Worm (Caenorhabditis elegans) whole organism, mixed stage, embryonic: ENCODE measurements around the gene dpy-13.

Experiments used
- M03D4.4 ChIP-seq: sonication (generic microtip); optimal IDR thresholded peaks from 2 replicates; lab custom pipeline; 2017; ENCODE audit warnings: mild to moderate bottlenecking, missing genetic modification characterization, missing compliant biosample characterization
- ceh-39 ChIP-seq: fragments of 150-350 bp; optimal IDR thresholded peaks from 2 replicates; lab custom pipeline; 2014; ENCODE audit warnings: missing biosample characterization, missing genetic modification characterization
- ceh-43 ChIP-seq: fragments of 200-800 bp; sonication (Bioruptor generic); optimal IDR thresholded peaks from 2 replicates; lab custom pipeline; 2018; ENCODE audit warnings: mild to moderate bottlenecking, missing genetic modification characterization, moderate library complexity, missing compliant biosample characterization
- ceh-83 ChIP-seq: fragments of 200-800 bp; sonication (Bioruptor generic); optimal IDR thresholded peaks from 2 replicates; lab custom pipeline; 2018; ENCODE audit warnings: mild to moderate bottlenecking, missing genetic modification characterization, missing compliant biosample characterization
- ces-1 ChIP-seq: fragments of 150-350 bp; optimal IDR thresholded peaks from 2 replicates; lab custom pipeline; 2014; ENCODE audit warnings: missing biosample characterization, missing genetic modification reagents, missing genetic modification characterization
- drap-1 ChIP-seq: fragments of 200-800 bp; sonication (Bioruptor generic); optimal IDR thresholded peaks from 3 replicates; lab custom pipeline; 2018; ENCODE audit warnings: mild to moderate bottlenecking, missing genetic modification characterization, missing compliant biosample characterization
- elt-1 ChIP-seq: sonication (generic microtip); optimal IDR thresholded peaks from 2 replicates; lab custom pipeline; 2017; ENCODE audit warnings: missing genetic modification characterization, mild to moderate bottlenecking, missing compliant biosample characterization, antibody characterized with exemption, moderate library complexity, borderline replicate concordance; ENCODE audit not compliant: insufficient read depth
- flh-1 ChIP-seq: fragments of 200-800 bp; sonication (Bioruptor generic); optimal IDR thresholded peaks from 2 replicates; lab custom pipeline; 2018; ENCODE audit warnings: mild to moderate bottlenecking, missing genetic modification characterization, moderate library complexity, missing compliant biosample characterization
- ham-2 ChIP-seq: fragments of 200-800 bp; sonication (Bioruptor generic); optimal IDR thresholded peaks from 2 replicates; lab custom pipeline; 2018; ENCODE audit warnings: mild to moderate bottlenecking, missing genetic modification characterization, missing compliant biosample characterization
- hlh-1 ChIP-seq: fragments of 150-350 bp; optimal IDR thresholded peaks from 2 replicates; lab custom pipeline; 2014; ENCODE audit warnings: missing biosample characterization, missing genetic modification reagents, missing genetic modification characterization
- lin-13 ChIP-seq: fragments of 150-350 bp; optimal IDR thresholded peaks from 2 replicates; lab custom pipeline; 2014; ENCODE audit warnings: missing biosample characterization, missing genetic modification characterization
- lsy-2 ChIP-seq: fragments of 150-350 bp; optimal IDR thresholded peaks from 2 replicates; lab custom pipeline; 2014; ENCODE audit warnings: missing biosample characterization, missing genetic modification characterization
- mab-5 ChIP-seq: fragments of 150-350 bp; optimal IDR thresholded peaks from 2 replicates; lab custom pipeline; 2014; ENCODE audit warnings: missing biosample characterization, missing genetic modification characterization
- mls-2 ChIP-seq: sonication (generic microtip); optimal IDR thresholded peaks from 2 replicates; lab custom pipeline; 2016; ENCODE audit warnings: mild to moderate bottlenecking, missing genetic modification characterization, moderate library complexity, missing compliant biosample characterization
- nhr-12 ChIP-seq: fragments of 150-350 bp; optimal IDR thresholded peaks from 2 replicates; lab custom pipeline; 2014; ENCODE audit warnings: missing biosample characterization, missing genetic modification characterization
- nhr-2 ChIP-seq: fragments of 150-350 bp; optimal IDR thresholded peaks from 2 replicates; lab custom pipeline; 2014; ENCODE audit warnings: missing biosample characterization, missing genetic modification characterization
- nhr-237 ChIP-seq: fragments of 150-350 bp; optimal IDR thresholded peaks from 2 replicates; lab custom pipeline; 2014; ENCODE audit warnings: missing biosample characterization, missing genetic modification characterization
- nhr-28 ChIP-seq: fragments of 150-350 bp; optimal IDR thresholded peaks from 2 replicates; lab custom pipeline; 2014; ENCODE audit warnings: missing biosample characterization, missing genetic modification characterization
- pha-4 ChIP-seq: fragments of 150-350 bp; optimal IDR thresholded peaks from 2 replicates; lab custom pipeline; 2018; ENCODE audit warnings: missing biosample characterization, missing genetic modification reagents, missing genetic modification characterization
- sem-2 ChIP-seq: fragments of 200-800 bp; sonication (Bioruptor generic); optimal IDR thresholded peaks from 2 replicates; lab custom pipeline; 2018; ENCODE audit warnings: mild to moderate bottlenecking, missing genetic modification characterization, missing compliant biosample characterization
- snpc-4 ChIP-seq: fragments of 150-350 bp; optimal IDR thresholded peaks from 2 replicates; lab custom pipeline; 2014; ENCODE audit warnings: missing biosample characterization, missing genetic modification characterization
- sptf-1 ChIP-seq: sonication (generic microtip); optimal IDR thresholded peaks from 2 replicates; lab custom pipeline; 2017; ENCODE audit warnings: mild to moderate bottlenecking, missing genetic modification characterization, moderate library complexity, missing compliant biosample characterization
- tbx-8 ChIP-seq: fragments of 200-800 bp; sonication (Bioruptor generic); optimal IDR thresholded peaks from 2 replicates; lab custom pipeline; 2018; ENCODE audit warnings: mild to moderate bottlenecking, missing genetic modification characterization, moderate library complexity, missing compliant biosample characterization
- unc-120 ChIP-seq: sonication (generic microtip); optimal IDR thresholded peaks from 2 replicates; lab custom pipeline; 2017; ENCODE audit warnings: missing genetic modification characterization, missing compliant biosample characterization; ENCODE audit not compliant: poor library complexity, severe bottlenecking
- unc-39 ChIP-seq: fragments of 150-350 bp; optimal IDR thresholded peaks from 2 replicates; lab custom pipeline; 2014; ENCODE audit warnings: missing biosample characterization, missing genetic modification characterization
- unc-62 ChIP-seq: fragments of 150-350 bp; optimal IDR thresholded peaks from 2 replicates; lab custom pipeline; 2014; ENCODE audit warnings: missing biosample characterization, missing genetic modification reagents, missing genetic modification characterization
- zip-8 ChIP-seq: fragments of 150-350 bp; optimal IDR thresholded peaks from 2 replicates; lab custom pipeline; 2014; ENCODE audit warnings: missing biosample characterization, missing genetic modification characterization
- ztf-11 ChIP-seq: fragments of 150-350 bp; optimal IDR thresholded peaks from 2 replicates; lab custom pipeline; 2014; ENCODE audit warnings: missing biosample characterization, missing genetic modification characterization

The dpy-13 gene

DNA sequence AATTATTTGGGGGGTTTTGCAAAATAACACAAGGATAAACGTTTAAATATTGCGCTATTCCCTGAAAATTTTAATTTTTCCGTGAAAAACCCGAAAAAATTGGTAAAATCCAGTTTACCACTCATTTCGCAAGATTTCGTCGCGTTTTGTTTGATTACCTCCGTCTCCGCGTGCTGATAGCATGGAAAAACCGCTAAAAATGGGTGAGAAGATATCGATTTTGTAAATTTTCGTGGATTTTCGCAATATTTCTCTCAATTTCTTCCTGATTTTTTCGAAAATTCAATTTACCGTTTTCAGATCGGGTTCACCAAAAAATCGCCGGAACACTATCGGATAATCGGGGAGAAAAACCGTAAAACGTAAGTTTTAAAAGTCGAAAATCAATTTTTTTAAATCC lies 12.4 kb downstream of the dpy-13 start, which contains the start of gene ama-1:
ama-1 (plus strand) TSS at position 301 of the 400 bp plus-strand sequence.
- TF ChIP-seq drap-1 (no peak), mab-5 (tag; lab: Kevin White, UChicago) (no peak), lsy-2 (tag; lab: Kevin White, UChicago) (no peak), ceh-39 (tag; lab: Kevin White, UChicago) (no peak), hlh-1 (no peak), nhr-237 (no peak), unc-120 (tag; lab: Kevin White, UChicago) (no peak), zip-8 (tag; lab: Kevin White, UChicago) (no peak), pha-4 (tag; lab: Kevin White, UChicago) (no peak), mls-2 (tag; lab: Kevin White, UChicago) (no peak), nhr-28 (tag; lab: Kevin White, UChicago) (no peak), lin-13 (no peak), flh-1 (GFP tag; lab: Kevin White, UChicago) (no peak), ztf-11 (tag; lab: Kevin White, UChicago) (no peak), ceh-43 (GFP tag; lab: Kevin White, UChicago) (no peak)

- no peak for TF ChIP-seq snpc-4 (tag; lab: Kevin White, UChicago)
Measured at ce11 chrIV:4254989-4255582, 19.7 kb downstream of the dpy-13 start.

- TF ChIP-seq ztf-11 (tag; lab: Kevin White, UChicago) (no peak), flh-1 (GFP tag; lab: Kevin White, UChicago) (no peak), unc-62 (no peak), lin-13 (no peak), elt-1 (tag; lab: Kevin White, UChicago) (no peak), mab-5 (tag; lab: Kevin White, UChicago) (no peak), sem-2 (GFP tag; lab: Kevin White, UChicago) (no peak), M03D4.4 (tag; lab: Kevin White, UChicago) (no peak)
Measured at ce11 chrIV:4259433-4259832, 24.0 kb downstream of the dpy-13 start.

DNA sequence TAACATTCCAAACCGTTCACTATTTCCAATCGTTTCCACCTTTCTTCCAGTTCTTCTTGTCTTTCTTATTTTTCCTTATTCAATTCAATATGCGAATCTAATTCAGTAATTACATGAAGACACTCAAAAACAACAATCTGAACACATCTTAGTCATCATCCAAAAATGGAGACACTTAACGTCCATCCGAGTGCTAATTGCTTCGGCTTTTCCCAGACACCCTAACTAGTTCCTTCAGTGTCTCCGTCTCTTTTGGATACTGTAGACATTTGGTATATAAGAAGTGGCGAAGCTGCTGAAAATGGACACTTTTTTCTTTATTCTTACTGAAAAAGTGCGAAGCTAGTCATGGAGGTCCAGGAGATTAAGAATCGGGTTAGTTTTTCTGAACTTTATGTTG lies 27.6 kb downstream of the dpy-13 start, which contains the start of gene col-33:
col-33 (plus strand) TSS at position 301 of the 400 bp plus-strand sequence.
- TF ChIP-seq unc-62 (no peak), flh-1 (GFP tag; lab: Kevin White, UChicago) (no peak), sptf-1 (tag; lab: Kevin White, UChicago) (no peak), sem-2 (GFP tag; lab: Kevin White, UChicago) (no peak), mls-2 (tag; lab: Kevin White, UChicago) (no peak), nhr-2 (no peak)

- TF ChIP-seq ceh-83 (GFP tag; lab: Kevin White, UChicago): no peak
- TF ChIP-seq nhr-237: no peak
- TF ChIP-seq nhr-12 (tag; lab: Kevin White, UChicago): no peak
- no peak for TF ChIP-seq ham-2 (GFP tag; lab: Kevin White, UChicago)
- TF ChIP-seq ces-1 (GFP tag; lab: Kevin White, UChicago): no peak
- TF ChIP-seq tbx-8 (GFP tag; lab: Kevin White, UChicago): no peak
- TF ChIP-seq unc-120 (tag; lab: Kevin White, UChicago): no peak
- TF ChIP-seq lin-13: no peak
- TF ChIP-seq ceh-39 (tag; lab: Kevin White, UChicago): no peak
- no peak for TF ChIP-seq nhr-28 (tag; lab: Kevin White, UChicago)
- no peak for TF ChIP-seq unc-62
- TF ChIP-seq ztf-11 (tag; lab: Kevin White, UChicago): no peak
- TF ChIP-seq elt-1 (tag; lab: Kevin White, UChicago): no peak
- no peak for TF ChIP-seq hlh-1
- no peak for TF ChIP-seq sem-2 (GFP tag; lab: Kevin White, UChicago)
Measured at ce11 chrIV:4264649-4265048, 29.2 kb downstream of the dpy-13 start.

ce11 chrIV:4265224-4265623 lies 29.8 kb downstream of the dpy-13 start, which contains the start of gene F36A4.5:
Gene F36A4.5, plus strand, starts transcription at chrIV:4265524.
- no peak for TF ChIP-seq lsy-2 (tag; lab: Kevin White, UChicago)
- no peak for TF ChIP-seq unc-120 (tag; lab: Kevin White, UChicago)
- TF ChIP-seq unc-39: no peak
- no peak for TF ChIP-seq hlh-1
- no peak for TF ChIP-seq ztf-11 (tag; lab: Kevin White, UChicago)
- TF ChIP-seq nhr-2: no peak
